Worm (Caenorhabditis elegans): ENCODE data around the gene str-103.

- TF ChIP-seq W03F9.2 (tag; optimal IDR thresholded peaks at IDR 0.05), result no peak
- TF ChIP-seq dao-5 (tag; optimal IDR thresholded peaks at IDR 0.05), result no peak
- TF ChIP-seq him-1 (tag; optimal IDR thresholded peaks at IDR 0.05), result no peak
These were observed 14.9 kb downstream of the str-103 start, which contains the start of gene argk-1 for ce11 chrV:16103594-16103993.

Data from whole organism, L4/young adult.